Fruit fly (Drosophila melanogaster) whole organism, adult: ENCODE data around the gene CG7778.

Experiments
- CG33017 ChIP-seq: fragments of 200-800 bp; sonication (Bioruptor generic); optimal IDR thresholded peaks from 2 replicates; lab custom pipeline; 2018; ENCODE audit warnings: missing biosample characterization, mild to moderate bottlenecking, missing genetic modification characterization, moderate library complexity
- CG7045 ChIP-seq: fragments of 200-800 bp; sonication (Bioruptor generic); optimal IDR thresholded peaks from 2 replicates; lab custom pipeline; 2017; ENCODE audit warnings: missing biosample characterization, mild to moderate bottlenecking, missing genetic modification characterization
- Crg-1 ChIP-seq: fragments of 200-800 bp; sonication (Bioruptor generic); optimal IDR thresholded peaks from 2 replicates; lab custom pipeline; 2016; ENCODE audit warnings: missing biosample characterization, missing genetic modification characterization
- cic ChIP-seq: fragments of 200-800 bp; sonication (Bioruptor generic); optimal IDR thresholded peaks from 2 replicates; lab custom pipeline; 2017; ENCODE audit warnings: missing biosample characterization, mild to moderate bottlenecking, missing genetic modification characterization, moderate library complexity
- ovo ChIP-seq: fragments of 200-800 bp; sonication (Bioruptor generic); optimal IDR thresholded peaks from 2 replicates; lab custom pipeline; 2016; ENCODE audit warnings: missing biosample characterization, missing genetic modification characterization
- toe ChIP-seq: fragments of 200-800 bp; sonication (Bioruptor generic); optimal IDR thresholded peaks from 2 replicates; lab custom pipeline; 2016; ENCODE audit warnings: missing biosample characterization, missing genetic modification characterization

dm6 chr2L:8393122-8393521, 46.7 kb downstream of the CG7778 start, which contains the start of gene Acp29AB:
- TF ChIP-seq Crg-1 (GFP tag; lab: Kevin White, UChicago) (no peak), ovo (GFP tag; lab: Kevin White, UChicago) (no peak), toe (GFP tag; lab: Kevin White, UChicago) (no peak), cic (GFP tag; lab: Kevin White, UChicago) (no peak), CG7045 (no peak), CG33017 (tag; lab: Kevin White, UChicago) (no peak)
